Worm (Caenorhabditis elegans) whole organism, L3 larva: ENCODE measurements around the gene rga-4.

Experiments used
- egl-27 ChIP-seq: sonication (generic microtip); optimal IDR thresholded peaks from 4 replicates; lab custom pipeline; 2017; ENCODE audit warnings: missing biosample characterization, missing genetic modification reagents, missing genetic modification characterization
- elt-2 ChIP-seq: sonication (generic microtip); optimal IDR thresholded peaks from 2 replicates; lab custom pipeline; 2016; ENCODE audit warnings: missing genetic modification reagents, mild to moderate bottlenecking, missing genetic modification characterization, missing compliant biosample characterization
- fos-1 ChIP-seq: fragments of 150-350 bp; optimal IDR thresholded peaks from 2 replicates; lab custom pipeline; 2014; ENCODE audit warnings: missing biosample characterization, missing genetic modification characterization
- jun-1 ChIP-seq: fragments of 150-350 bp; optimal IDR thresholded peaks from 2 replicates; lab custom pipeline; 2014; ENCODE audit warnings: missing biosample characterization, missing genetic modification reagents, missing genetic modification characterization
- nhr-12 ChIP-seq: fragments of 150-350 bp; optimal IDR thresholded peaks from 2 replicates; lab custom pipeline; 2014; ENCODE audit warnings: missing biosample characterization, missing genetic modification characterization
- nhr-23 ChIP-seq: fragments of 150-350 bp; optimal IDR thresholded peaks from 2 replicates; lab custom pipeline; 2014; ENCODE audit warnings: missing biosample characterization, missing genetic modification reagents, missing genetic modification characterization
- nhr-237 ChIP-seq: fragments of 150-350 bp; optimal IDR thresholded peaks from 2 replicates; lab custom pipeline; 2014; ENCODE audit warnings: missing biosample characterization, missing genetic modification characterization
- pha-4 ChIP-seq: fragments of 150-350 bp; optimal IDR thresholded peaks from 2 replicates; lab custom pipeline; 2014; ENCODE audit warnings: missing biosample characterization, missing genetic modification reagents, missing genetic modification characterization
- unc-39 ChIP-seq: sonication (generic microtip); optimal IDR thresholded peaks from 4 replicates; lab custom pipeline; 2017; ENCODE audit warnings: missing biosample characterization, missing genetic modification characterization
- ztf-4 ChIP-seq: fragments of 150-350 bp; optimal IDR thresholded peaks from 2 replicates; lab custom pipeline; 2014; ENCODE audit warnings: missing biosample characterization, missing genetic modification characterization

DNA sequence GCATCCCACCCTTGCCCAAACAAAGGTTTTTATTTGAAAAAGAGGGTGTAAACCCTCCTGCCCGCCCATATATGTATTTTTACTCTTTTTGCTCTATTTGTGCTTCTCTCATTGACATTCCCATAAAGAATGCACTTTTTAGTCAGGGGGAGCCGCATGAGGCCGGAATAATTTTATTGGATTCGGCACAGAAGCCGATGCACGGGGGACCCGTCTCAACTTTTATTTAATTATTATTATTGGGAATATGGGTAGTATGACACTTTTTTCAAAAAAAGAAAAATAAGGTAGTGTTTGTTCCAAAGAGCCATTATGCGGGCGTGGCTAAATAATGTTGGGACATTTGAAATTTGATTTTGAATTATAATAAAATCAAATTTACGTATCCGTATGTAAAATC is 21.0 kb downstream of the rga-4 start:
- TF ChIP-seq ztf-4 (tag; lab: Kevin White, UChicago): no peak
- no peak for TF ChIP-seq elt-2 (tag; lab: Kevin White, UChicago)
- no peak for TF ChIP-seq nhr-12
- no peak for TF ChIP-seq unc-39
- TF ChIP-seq nhr-237: no peak
- no peak for TF ChIP-seq egl-27 (tag; lab: Kevin White, UChicago)
- no peak for TF ChIP-seq jun-1 (tag; lab: Kevin White, UChicago)
- no peak for TF ChIP-seq pha-4 (tag; lab: Kevin White, UChicago)
- no peak for TF ChIP-seq fos-1
- TF ChIP-seq nhr-23: no peak
